Fruit fly (Drosophila melanogaster): ENCODE data around the gene CG10570.

The CG10570 gene

dm6 chr2L:18783357-18784040, 27.6 kb downstream of the CG10570 start:
- TF ChIP-seq Sin3A (optimal IDR thresholded peaks at IDR 0.05) (no peak), h (optimal IDR thresholded peaks at IDR 0.05) (no peak), insv (optimal IDR thresholded peaks at IDR 0.05) (no peak), psq (optimal IDR thresholded peaks at IDR 0.05) (no peak), ttk (optimal IDR thresholded peaks at IDR 0.05) (no peak), Myc (optimal IDR thresholded peaks at IDR 0.05) (no peak)

- no peak for TF ChIP-seq ttk (optimal IDR thresholded peaks at IDR 0.05)
These were observed 28.1 kb downstream of the CG10570 start for dm6 chr2L:18782936-18783335.

dm6 chr2L:18782212-18782825, 28.7 kb downstream of the CG10570 start:
- TF ChIP-seq Sin3A (optimal IDR thresholded peaks at IDR 0.05) (no peak), Myc (optimal IDR thresholded peaks at IDR 0.05) (no peak), h (optimal IDR thresholded peaks at IDR 0.05) (no peak), ttk (optimal IDR thresholded peaks at IDR 0.05) (no peak), psq (optimal IDR thresholded peaks at IDR 0.05) (no peak), insv (optimal IDR thresholded peaks at IDR 0.05) (no peak)

dm6 chr2L:18780911-18781545, 30.0 kb downstream of the CG10570 start:
- TF ChIP-seq Myc (optimal IDR thresholded peaks at IDR 0.05), result no peak
- no peak for TF ChIP-seq h (optimal IDR thresholded peaks at IDR 0.05)
- TF ChIP-seq insv (optimal IDR thresholded peaks at IDR 0.05), result no peak
- no peak for TF ChIP-seq ttk (optimal IDR thresholded peaks at IDR 0.05)
- no peak for TF ChIP-seq psq (optimal IDR thresholded peaks at IDR 0.05)
- no peak for TF ChIP-seq Sin3A (optimal IDR thresholded peaks at IDR 0.05)

- TF ChIP-seq Sin3A (optimal IDR thresholded peaks at IDR 0.05) (no peak), psq (optimal IDR thresholded peaks at IDR 0.05) (no peak), insv (optimal IDR thresholded peaks at IDR 0.05) (no peak), h (optimal IDR thresholded peaks at IDR 0.05) (no peak), Myc (optimal IDR thresholded peaks at IDR 0.05) (no peak), ttk (optimal IDR thresholded peaks at IDR 0.05) (no peak)
These were observed 33.6 kb downstream of the CG10570 start for dm6 chr2L:18777442-18777841.

dm6 chr2L:18776559-18776958, 34.5 kb downstream of the CG10570 start:
- TF ChIP-seq Myc (optimal IDR thresholded peaks at IDR 0.05) (no peak), insv (optimal IDR thresholded peaks at IDR 0.05) (no peak), ttk (optimal IDR thresholded peaks at IDR 0.05) (no peak), psq (optimal IDR thresholded peaks at IDR 0.05) (no peak), Sin3A (optimal IDR thresholded peaks at IDR 0.05) (no peak), h (optimal IDR thresholded peaks at IDR 0.05) (no peak)

dm6 chr2L:18775274-18775673, 35.8 kb downstream of the CG10570 start:
- no peak for TF ChIP-seq Sin3A (optimal IDR thresholded peaks at IDR 0.05)
- no peak for TF ChIP-seq insv (optimal IDR thresholded peaks at IDR 0.05)
- TF ChIP-seq Myc (optimal IDR thresholded peaks at IDR 0.05), result no peak
- TF ChIP-seq psq (optimal IDR thresholded peaks at IDR 0.05), result no peak
- no peak for TF ChIP-seq ttk (optimal IDR thresholded peaks at IDR 0.05)
- no peak for TF ChIP-seq h (optimal IDR thresholded peaks at IDR 0.05)

dm6 chr2L:18767815-18768214, 43.2 kb downstream of the CG10570 start:
- TF ChIP-seq Myc (optimal IDR thresholded peaks at IDR 0.05) (no peak), psq (optimal IDR thresholded peaks at IDR 0.05) (no peak), Sin3A (optimal IDR thresholded peaks at IDR 0.05) (no peak), insv (optimal IDR thresholded peaks at IDR 0.05) (no peak), ttk (optimal IDR thresholded peaks at IDR 0.05) (no peak), h (optimal IDR thresholded peaks at IDR 0.05) (no peak)

dm6 chr2L:18767137-18767536, 43.9 kb downstream of the CG10570 start:
- TF ChIP-seq Myc (optimal IDR thresholded peaks at IDR 0.05) (no peak), ttk (optimal IDR thresholded peaks at IDR 0.05) (no peak), insv (optimal IDR thresholded peaks at IDR 0.05) (no peak), h (optimal IDR thresholded peaks at IDR 0.05) (no peak), Sin3A (optimal IDR thresholded peaks at IDR 0.05) (no peak), psq (optimal IDR thresholded peaks at IDR 0.05) (no peak)

dm6 chr2L:18765760-18766159, 45.3 kb downstream of the CG10570 start:
- TF ChIP-seq h (optimal IDR thresholded peaks at IDR 0.05), result no peak
- no peak for TF ChIP-seq Sin3A (optimal IDR thresholded peaks at IDR 0.05)
- no peak for TF ChIP-seq psq (optimal IDR thresholded peaks at IDR 0.05)
- TF ChIP-seq ttk (optimal IDR thresholded peaks at IDR 0.05), result no peak
- no peak for TF ChIP-seq insv (optimal IDR thresholded peaks at IDR 0.05)
- no peak for TF ChIP-seq Myc (optimal IDR thresholded peaks at IDR 0.05)

All from Kc167 (cell line).